Worm (Caenorhabditis elegans) whole organism, L4 larva: ENCODE results near the gene F46F2.3.

ENCODE experiments used
- D1046.2 ChIP-seq: fragments of 200-800 bp; sonication (Bioruptor generic); IDR thresholded peaks from 2 replicates; pipeline ENCODE4 v1.3.6; 2022; ENCODE audit warnings: missing genetic modification characterization, missing compliant biosample characterization
- F26F4.8 ChIP-seq: fragments of 200-800 bp; sonication (Bioruptor generic); conservative IDR thresholded peaks from 2 replicates; pipeline ENCODE4 v1.3.6; 2022; ENCODE audit warnings: missing genetic modification characterization, missing compliant biosample characterization
- F37D6.2 ChIP-seq: sonication (generic microtip); optimal IDR thresholded peaks from 2 replicates; lab custom pipeline; 2016; ENCODE audit warnings: mild to moderate bottlenecking, missing genetic modification characterization, missing compliant biosample characterization
- R02D3.7 ChIP-seq: fragments of 150-350 bp; sonication (generic microtip); optimal IDR thresholded peaks from 3 replicates; lab custom pipeline; 2014; ENCODE audit warnings: missing biosample characterization, missing genetic modification characterization
- T20F7.1 ChIP-seq: fragments of 200-800 bp; sonication (Bioruptor generic); optimal IDR thresholded peaks from 2 replicates; lab custom pipeline; 2018; ENCODE audit warnings: mild to moderate bottlenecking, missing genetic modification characterization, missing compliant biosample characterization
- T26A8.4 ChIP-seq: fragments of 200-800 bp; sonication (Bioruptor generic); IDR thresholded peaks from 2 replicates; pipeline ENCODE4 v1.3.6; 2022; ENCODE audit warnings: missing genetic modification characterization, missing compliant biosample characterization
- Y48G9A.11 ChIP-seq: fragments of 200-800 bp; sonication (Bioruptor generic); IDR thresholded peaks from 2 replicates; pipeline ENCODE4 v1.3.6; 2022; ENCODE audit warnings: missing genetic modification reagents, missing genetic modification characterization, missing compliant biosample characterization
- Y5F2A.4 ChIP-seq: fragments of 200-800 bp; sonication (Bioruptor generic); optimal IDR thresholded peaks from 2 replicates; lab custom pipeline; 2018; ENCODE audit warnings: mild to moderate bottlenecking, missing genetic modification characterization, missing compliant biosample characterization
- Y75B8A.6 ChIP-seq: fragments of 200-800 bp; sonication (Bioruptor generic); IDR thresholded peaks from 2 replicates; pipeline ENCODE4 v1.3.6; 2022; ENCODE audit warnings: missing genetic modification reagents, missing genetic modification characterization, missing compliant biosample characterization
- ZK337.2 ChIP-seq: fragments of 200-800 bp; sonication (Bioruptor generic); IDR thresholded peaks from 2 replicates; pipeline ENCODE4 v1.3.6; 2022; ENCODE audit warnings: missing genetic modification reagents, missing genetic modification characterization, missing compliant biosample characterization
- ama-1 ChIP-seq: fragments of 150-350 bp; optimal IDR thresholded peaks from 2 replicates; lab custom pipeline; 2014; ENCODE audit warnings: inconsistent platforms, mixed read lengths
- arid-1 ChIP-seq: fragments of 200-800 bp; sonication (Bioruptor generic); conservative IDR thresholded peaks from 2 replicates; pipeline ENCODE4 v1.3.6; 2022; ENCODE audit warnings: missing genetic modification reagents, missing genetic modification characterization, missing compliant biosample characterization
- ceh-44 ChIP-seq: fragments of 200-800 bp; sonication (Bioruptor generic); IDR thresholded peaks from 2 replicates; pipeline ENCODE4 v1.3.6; 2022; ENCODE audit warnings: missing genetic modification reagents, missing genetic modification characterization, missing compliant biosample characterization
- ceh-62 ChIP-seq: sonication (generic microtip); optimal IDR thresholded peaks from 2 replicates; lab custom pipeline; 2017; ENCODE audit warnings: missing biosample characterization, missing genetic modification characterization
- cey-2 ChIP-seq: sonication (generic microtip); optimal IDR thresholded peaks from 3 replicates; lab custom pipeline; 2017; ENCODE audit warnings: missing genetic modification characterization, mild to moderate bottlenecking, missing compliant biosample characterization, antibody characterized with exemption, borderline replicate concordance; ENCODE audit not compliant: insufficient read depth
- daf-12 ChIP-seq: fragments of 150-350 bp; optimal IDR thresholded peaks from 2 replicates; lab custom pipeline; 2014; ENCODE audit warnings: missing biosample characterization, missing genetic modification reagents, missing genetic modification characterization
- daf-16 ChIP-seq, 3 experiments: sonication (generic microtip); optimal IDR thresholded peaks; 2 replicates each; lab custom pipeline; 2016 to 2017; ENCODE audit warnings: missing genetic modification characterization in 3 of 3, missing genetic modification reagents in 3 of 3, mild to moderate bottlenecking in 2 of 3, missing compliant biosample characterization in 2 of 3, missing biosample characterization in 1 of 3, moderate library complexity in 1 of 3
- fkh-10 ChIP-seq: fragments of 150-350 bp; optimal IDR thresholded peaks from 2 replicates; lab custom pipeline; 2014; ENCODE audit warnings: missing biosample characterization, missing genetic modification reagents, missing genetic modification characterization
- fos-1 ChIP-seq: fragments of 150-350 bp; optimal IDR thresholded peaks from 2 replicates; lab custom pipeline; 2014; ENCODE audit warnings: missing biosample characterization, missing genetic modification characterization
- gei-8 ChIP-seq: fragments of 200-800 bp; sonication (Bioruptor generic); optimal IDR thresholded peaks from 2 replicates; lab custom pipeline; 2018; ENCODE audit warnings: mild to moderate bottlenecking, missing genetic modification characterization, missing compliant biosample characterization
- hlh-30 ChIP-seq: sonication (generic microtip); optimal IDR thresholded peaks from 2 replicates; lab custom pipeline; 2017; ENCODE audit warnings: antibody characterized with exemption, mild to moderate bottlenecking, missing genetic modification characterization, missing compliant biosample characterization; ENCODE audit not compliant: insufficient read depth
- hmg-1.1 ChIP-seq: fragments of 200-800 bp; sonication (Bioruptor generic); IDR thresholded peaks from 2 replicates; pipeline ENCODE4 v1.3.6; 2022; ENCODE audit warnings: missing genetic modification reagents, missing genetic modification characterization, missing compliant biosample characterization
- jun-1 ChIP-seq: fragments of 150-350 bp; optimal IDR thresholded peaks from 2 replicates; lab custom pipeline; 2014; ENCODE audit warnings: missing biosample characterization, missing genetic modification reagents, missing genetic modification characterization
- lin-13 ChIP-seq: fragments of 150-350 bp; optimal IDR thresholded peaks from 2 replicates; lab custom pipeline; 2014; ENCODE audit warnings: missing biosample characterization, missing genetic modification reagents, missing genetic modification characterization
- lin-15B ChIP-seq: fragments of 150-350 bp; sonication (generic microtip); optimal IDR thresholded peaks from 3 replicates; lab custom pipeline; 2014; ENCODE audit warnings: missing biosample characterization, missing genetic modification characterization
- lin-29 ChIP-seq: fragments of 200-800 bp; sonication (Bioruptor generic); IDR thresholded peaks from 2 replicates; pipeline ENCODE4 v1.3.6; 2022; ENCODE audit warnings: missing genetic modification reagents, missing genetic modification characterization, missing compliant biosample characterization
- lsy-2 ChIP-seq, 2 experiments: fragments of 150-350 bp in 1 of 2; sonication (generic microtip) in 1 of 2; optimal IDR thresholded peaks; 2 replicates each; lab custom pipeline; 2014 to 2017; ENCODE audit warnings: missing biosample characterization in 2 of 2, missing genetic modification characterization in 2 of 2
- madf-9 ChIP-seq: fragments of 200-800 bp; sonication (Bioruptor generic); conservative IDR thresholded peaks from 2 replicates; pipeline ENCODE4 v1.3.6; 2022; ENCODE audit warnings: missing genetic modification reagents, missing genetic modification characterization, missing compliant biosample characterization
- mdl-1 ChIP-seq, 2 experiments: fragments of 150-350 bp in 1 of 2; sonication (generic microtip) in 1 of 2; optimal IDR thresholded peaks; 2 replicates each; lab custom pipeline; 2014 to 2017; ENCODE audit warnings: missing biosample characterization in 2 of 2, missing genetic modification characterization in 2 of 2
- mdt-29 ChIP-seq: fragments of 200-800 bp; sonication (Bioruptor generic); IDR thresholded peaks from 2 replicates; pipeline ENCODE4 v1.3.6; 2022; ENCODE audit warnings: missing genetic modification reagents, missing genetic modification characterization, missing compliant biosample characterization
- mes-2 ChIP-seq: sonication (generic microtip); optimal IDR thresholded peaks from 2 replicates; lab custom pipeline; 2016; ENCODE audit warnings: missing genotype, mild to moderate bottlenecking, missing genetic modification characterization, missing compliant biosample characterization; ENCODE audit not compliant: poor library complexity, severe bottlenecking
- mxl-3 ChIP-seq: fragments of 200-800 bp; sonication (Bioruptor generic); optimal IDR thresholded peaks from 2 replicates; lab custom pipeline; 2018; ENCODE audit warnings: mild to moderate bottlenecking, missing genetic modification characterization, missing compliant biosample characterization
- nhr-10 ChIP-seq: fragments of 150-350 bp; optimal IDR thresholded peaks from 2 replicates; lab custom pipeline; 2014; ENCODE audit warnings: missing biosample characterization, missing genetic modification characterization
- nhr-111 ChIP-seq: fragments of 200-800 bp; sonication (Bioruptor generic); optimal IDR thresholded peaks from 2 replicates; lab custom pipeline; 2018; ENCODE audit warnings: mild to moderate bottlenecking, missing genetic modification characterization, missing compliant biosample characterization
- nhr-25 ChIP-seq: sonication (generic microtip); optimal IDR thresholded peaks from 2 replicates; lab custom pipeline; 2017; ENCODE audit warnings: missing genetic modification characterization, mild to moderate bottlenecking, missing compliant biosample characterization, antibody characterized with exemption, moderate library complexity, borderline replicate concordance; ENCODE audit not compliant: insufficient read depth
- nhr-28 ChIP-seq: fragments of 150-350 bp; optimal IDR thresholded peaks from 2 replicates; lab custom pipeline; 2014; ENCODE audit warnings: missing biosample characterization, missing genetic modification characterization
- nhr-6 ChIP-seq: fragments of 150-350 bp; optimal IDR thresholded peaks from 2 replicates; lab custom pipeline; 2014; ENCODE audit warnings: missing biosample characterization, missing genetic modification characterization
- nhr-77 ChIP-seq: fragments of 150-350 bp; optimal IDR thresholded peaks from 2 replicates; lab custom pipeline; 2014; ENCODE audit warnings: missing biosample characterization, missing genetic modification characterization
- php-3 ChIP-seq: fragments of 200-800 bp; sonication (Bioruptor generic); IDR thresholded peaks from 2 replicates; pipeline ENCODE4 v1.3.6; 2022; ENCODE audit warnings: missing genetic modification reagents, missing genetic modification characterization, missing compliant biosample characterization
- skn-1 ChIP-seq: fragments of 150-350 bp; optimal IDR thresholded peaks from 2 replicates; lab custom pipeline; 2014; ENCODE audit warnings: missing biosample characterization, missing genetic modification characterization
- snpc-1.2 ChIP-seq: fragments of 200-800 bp; sonication (Bioruptor generic); IDR thresholded peaks from 2 replicates; pipeline ENCODE4 v1.3.6; 2022; ENCODE audit warnings: missing genetic modification reagents, missing genetic modification characterization, missing compliant biosample characterization
- snpc-4 ChIP-seq: fragments of 150-350 bp; optimal IDR thresholded peaks from 2 replicates; lab custom pipeline; 2014; ENCODE audit warnings: missing biosample characterization, missing genetic modification characterization
- tag-97 ChIP-seq: fragments of 200-800 bp; sonication (Bioruptor generic); IDR thresholded peaks from 2 replicates; pipeline ENCODE4 v1.3.6; 2022; ENCODE audit warnings: missing genetic modification characterization, missing compliant biosample characterization
- tra-1 ChIP-seq: fragments of 200-800 bp; sonication (Bioruptor generic); IDR thresholded peaks from 2 replicates; pipeline ENCODE4 v1.3.6; 2022; ENCODE audit warnings: missing genetic modification reagents, missing genetic modification characterization, missing compliant biosample characterization
- unc-130 ChIP-seq: sonication (generic microtip); optimal IDR thresholded peaks from 2 replicates; lab custom pipeline; 2016; ENCODE audit warnings: missing genetic modification reagents, missing genetic modification characterization, missing compliant biosample characterization
- unc-62 ChIP-seq, 3 experiments: fragments of 150-350 bp in 1 of 3; sonication (generic microtip); optimal IDR thresholded peaks in 2 of 3; peaks in 1 of 3; 1 replicate in 1 of 3; 2 replicates in 2 of 3; lab custom pipeline; 2014 to 2017; ENCODE audit warnings: missing biosample characterization in 3 of 3, missing genetic modification characterization in 3 of 3, missing genetic modification reagents in 3 of 3, missing genotype in 1 of 3
- zip-2 ChIP-seq: fragments of 150-350 bp; optimal IDR thresholded peaks from 2 replicates; lab custom pipeline; 2014; ENCODE audit warnings: missing biosample characterization, missing genetic modification characterization
- ztf-7 ChIP-seq: fragments of 150-350 bp; optimal IDR thresholded peaks from 2 replicates; lab custom pipeline; 2014; ENCODE audit warnings: missing biosample characterization, missing genetic modification characterization

F46F2.3 gene

ce11 chrX:15281248-15281647, 21.2 kb upstream of the F46F2.3 start (continued):
- TF ChIP-seq cey-2 (tag; lab: Kevin White, UChicago) (no peak), F26F4.8 (GFP tag; lab: Robert Waterston, UW) (no peak), tra-1 (no peak), snpc-4 (no peak), daf-16 (GFP tag; optimal IDR thresholded peaks at IDR 0.05; lab: Kevin White, UChicago) (no peak), daf-16 (tag; optimal IDR thresholded peaks at IDR 0.05; lab: Kevin White, UChicago) (peak; percentile 26), mdt-29 (GFP tag; lab: Robert Waterston, UW) (no peak), unc-130 (GFP tag; lab: Kevin White, UChicago) (no peak)

- TF ChIP-seq nhr-111 (no peak), hlh-30 (tag; lab: Kevin White, UChicago) (peak; percentile 15), gei-8 (no peak), tag-97 (GFP tag; lab: Robert Waterston, UW) (no peak), fos-1 (tag; lab: Kevin White, UChicago) (no peak), mdl-1 (tag; optimal IDR thresholded peaks at IDR 0.05; lab: Kevin White, UChicago) (peak in 1 of 2 experiments; percentile 12), lsy-2 (tag; optimal IDR thresholded peaks at IDR 0.05; lab: Kevin White, UChicago) (no peak), ama-1 (lab: Kevin White, UChicago) (no peak), nhr-10 (no peak), Y5F2A.4 (GFP tag; lab: Kevin White, UChicago) (no peak), nhr-77 (tag; lab: Kevin White, UChicago) (no peak), daf-12 (tag; lab: Kevin White, UChicago) (no peak), lin-15B (tag; lab: Kevin White, UChicago) (no peak), daf-16 (GFP tag; optimal IDR thresholded peaks at IDR 0.05; lab: Kevin White, UChicago) (no peak), daf-16 (tag; optimal IDR thresholded peaks at IDR 0.05; lab: Kevin White, UChicago) (peak; percentile 14), snpc-1.2 (GFP tag; lab: Robert Waterston, UW) (no peak), madf-9 (GFP tag; lab: Robert Waterston, UW) (no peak), hmg-1.1 (no peak), T26A8.4 (GFP tag; lab: Robert Waterston, UW) (no peak), nhr-25 (no peak), arid-1 (GFP tag; lab: Robert Waterston, UW) (no peak), ZK337.2 (GFP tag; lab: Robert Waterston, UW) (no peak), lin-29 (GFP tag; lab: Robert Waterston, UW) (no peak), R02D3.7 (tag; lab: Kevin White, UChicago) (no peak), mdt-29 (GFP tag; lab: Robert Waterston, UW) (no peak), unc-62 (GFP tag; optimal IDR thresholded peaks at IDR 0.05 in 1 of 2; lab: Kevin White, UChicago) (peak in 1 of 2 experiments; percentile 54), unc-62 (tag; optimal IDR thresholded peaks at IDR 0.05; lab: Kevin White, UChicago) (no peak), lin-13 (no peak), nhr-28 (tag; lab: Kevin White, UChicago) (peak; percentile 5), nhr-6 (tag; lab: Kevin White, UChicago) (no peak), mes-2 (tag; lab: Kevin White, UChicago) (no peak), zip-2 (no peak), php-3 (GFP tag; lab: Robert Waterston, UW) (no peak), Y48G9A.11 (GFP tag; lab: Robert Waterston, UW) (no peak), Y75B8A.6 (no peak), fkh-10 (GFP tag; lab: Kevin White, UChicago) (no peak), T20F7.1 (GFP tag; lab: Kevin White, UChicago) (no peak), skn-1 (tag; lab: Kevin White, UChicago) (no peak), F37D6.2 (tag; lab: Kevin White, UChicago) (no peak), mxl-3 (GFP tag; lab: Kevin White, UChicago) (peak; percentile 62), D1046.2 (no peak), ceh-62 (tag; lab: Kevin White, UChicago) (no peak), ztf-7 (tag; lab: Kevin White, UChicago) (no peak), jun-1 (tag; lab: Kevin White, UChicago) (no peak), ceh-44 (GFP tag; lab: Robert Waterston, UW) (no peak), unc-130 (GFP tag; lab: Kevin White, UChicago) (no peak)
These were observed 20.2 kb upstream of the F46F2.3 start for ce11 chrX:15280318-15280717.
